Worm (Caenorhabditis elegans) whole organism, L2 larva: ENCODE results near the gene nhr-235.

Experiments used
- egl-27 ChIP-seq: sonication (generic microtip); optimal IDR thresholded peaks from 3 replicates; lab custom pipeline; 2017; ENCODE audit warnings: missing biosample characterization, missing genetic modification reagents, missing genetic modification characterization
- skn-1 ChIP-seq: sonication (generic microtip); optimal IDR thresholded peaks from 2 replicates; lab custom pipeline; 2017; ENCODE audit warnings: missing biosample characterization, missing genetic modification characterization

- TF ChIP-seq skn-1 (tag; lab: Kevin White, UChicago) (no peak), egl-27 (tag; lab: Kevin White, UChicago) (no peak)
These were observed 21.2 kb upstream of the nhr-235 start, which contains the start of gene nspe-2 for ce11 chrII:12619288-12619687.
